Fruit fly (Drosophila melanogaster) whole organism, embryonic: Measurements from ENCODE around the gene Bap60.
A peak's percentile ranks its signal among the peaks of the same experiment; 100 is the strongest.

Source experiments
- Atf-2 ChIP-seq: fragments of 200-800 bp; sonication (Bioruptor generic); optimal IDR thresholded peaks from 2 replicates; lab custom pipeline; 2016; ENCODE audit warnings: missing biosample characterization, missing genetic modification characterization
- Bgb ChIP-seq: fragments of 200-800 bp; sonication (Bioruptor generic); IDR thresholded peaks from 2 replicates; pipeline ENCODE4 v1.3.6; 2022; ENCODE audit warnings: missing biosample characterization, missing genetic modification characterization; ENCODE audit not compliant: partially characterized antibody
- CG10979 ChIP-seq: fragments of 200-800 bp; sonication (Bioruptor generic); optimal IDR thresholded peaks from 2 replicates; lab custom pipeline; 2018; ENCODE audit warnings: missing biosample characterization, mild to moderate bottlenecking, missing genetic modification characterization, moderate library complexity
- CG11695 ChIP-seq: fragments of 200-800 bp; sonication (Bioruptor generic); IDR thresholded peaks from 3 replicates; pipeline ENCODE4 v1.3.6; 2022; ENCODE audit warnings: missing biosample characterization, missing genetic modification characterization
- CG12299 ChIP-seq: fragments of 200-800 bp; sonication (Bioruptor generic); optimal IDR thresholded peaks from 2 replicates; lab custom pipeline; 2018; ENCODE audit warnings: missing biosample characterization, mild to moderate bottlenecking, missing genetic modification characterization
- CG15514 ChIP-seq: fragments of 200-800 bp; sonication (Bioruptor generic); optimal IDR thresholded peaks from 3 replicates; lab custom pipeline; 2017; ENCODE audit warnings: missing biosample characterization, missing genetic modification characterization, mild to moderate bottlenecking, moderate library complexity, missing genetic modification reagents
- CG17568 ChIP-seq: fragments of 200-800 bp; sonication (Bioruptor generic); optimal IDR thresholded peaks from 2 replicates; lab custom pipeline; 2018; ENCODE audit warnings: missing biosample characterization, mild to moderate bottlenecking, missing genetic modification characterization, moderate library complexity
- CG4424 ChIP-seq: fragments of 200-800 bp; sonication (Bioruptor generic); optimal IDR thresholded peaks from 3 replicates; lab custom pipeline; 2016; ENCODE audit warnings: missing biosample characterization, missing genetic modification characterization
- CG4730 ChIP-seq: fragments of 200-800 bp; sonication (Bioruptor generic); IDR thresholded peaks from 2 replicates; pipeline ENCODE4 v1.3.6; 2022; ENCODE audit warnings: missing biosample characterization, missing genetic modification characterization
- CG6654 ChIP-seq: fragments of 200-800 bp; sonication (Bioruptor generic); optimal IDR thresholded peaks from 2 replicates; lab custom pipeline; 2017; ENCODE audit warnings: missing biosample characterization, mild to moderate bottlenecking, missing genetic modification characterization
- CG6683 ChIP-seq: fragments of 200-800 bp; sonication (Bioruptor generic); optimal IDR thresholded peaks from 2 replicates; lab custom pipeline; 2017; ENCODE audit warnings: missing biosample characterization, mild to moderate bottlenecking, missing genetic modification characterization, missing genetic modification reagents
- CG6813 ChIP-seq: fragments of 200-800 bp; sonication (Bioruptor generic); optimal IDR thresholded peaks from 2 replicates; lab custom pipeline; 2017; ENCODE audit warnings: missing biosample characterization, missing genetic modification characterization, mild to moderate bottlenecking, moderate library complexity, missing genetic modification reagents
- CG7372 ChIP-seq: fragments of 200-800 bp; sonication (Bioruptor generic); IDR thresholded peaks from 2 replicates; pipeline ENCODE4 v1.3.6; 2022; ENCODE audit warnings: missing biosample characterization, missing genetic modification characterization
- CG7556 ChIP-seq: fragments of 200-800 bp; sonication (Bioruptor generic); optimal IDR thresholded peaks from 2 replicates; lab custom pipeline; 2017; ENCODE audit warnings: missing biosample characterization, mild to moderate bottlenecking, missing genetic modification characterization
- Dek ChIP-seq: fragments of 200-800 bp; sonication (Bioruptor generic); optimal IDR thresholded peaks from 3 replicates; lab custom pipeline; 2019; ENCODE audit warnings: missing biosample characterization, mild to moderate bottlenecking, missing genetic modification characterization, moderate library complexity
- E2f2 ChIP-seq: fragments of 200-800 bp; sonication (Bioruptor generic); IDR thresholded peaks from 2 replicates; pipeline ENCODE4 v1.3.6; 2022; ENCODE audit warnings: missing biosample characterization, missing genetic modification characterization
- H15 ChIP-seq: fragments of 200-800 bp; sonication (Bioruptor generic); IDR thresholded peaks from 3 replicates; pipeline ENCODE4 v1.3.6; 2022; ENCODE audit warnings: missing biosample characterization, missing genetic modification characterization
- HLH4C ChIP-seq: fragments of 200-800 bp; sonication (Bioruptor generic); IDR thresholded peaks from 3 replicates; pipeline ENCODE4 v1.3.6; 2022; ENCODE audit warnings: missing biosample characterization, missing genetic modification characterization; ENCODE audit not compliant: partially characterized antibody
- Hmr ChIP-seq: fragments of 200-800 bp; sonication (Bioruptor generic); optimal IDR thresholded peaks from 3 replicates; lab custom pipeline; 2017; ENCODE audit warnings: mild to moderate bottlenecking, missing biosample characterization, missing genetic modification reagents, missing genetic modification characterization
- Hr39 ChIP-seq: fragments of >200 bp; optimal IDR thresholded peaks from 2 replicates; lab custom pipeline; 2017
- Jarid2 ChIP-seq: fragments of 200-800 bp; sonication (Bioruptor generic); optimal IDR thresholded peaks from 3 replicates; lab custom pipeline; 2017; ENCODE audit warnings: mild to moderate bottlenecking, missing biosample characterization, missing genetic modification reagents, missing genetic modification characterization
- Lhr ChIP-seq: fragments of 200-800 bp; sonication (Bioruptor generic); optimal IDR thresholded peaks from 3 replicates; lab custom pipeline; 2017; ENCODE audit warnings: mild to moderate bottlenecking, missing biosample characterization, missing genetic modification reagents, missing genetic modification characterization
- MBD-R2 ChIP-seq: fragments of 200-800 bp; sonication (Bioruptor generic); IDR thresholded peaks from 2 replicates; pipeline ENCODE4 v1.3.6; 2022; ENCODE audit warnings: missing biosample characterization, missing genetic modification characterization
- MTF-1 ChIP-seq: fragments of 200-800 bp; sonication (Bioruptor generic); optimal IDR thresholded peaks from 2 replicates; lab custom pipeline; 2018; ENCODE audit warnings: missing biosample characterization, mild to moderate bottlenecking, missing genetic modification characterization, borderline replicate concordance
- Med ChIP-seq: fragments of 200-800 bp; sonication (Bioruptor generic); peaks from one replicate; lab custom pipeline; 2016; ENCODE audit warnings: missing biosample characterization, missing genetic modification characterization, mild to moderate bottlenecking, inconsistent platforms, moderate library complexity
- Nf-YA ChIP-seq: fragments of 200-800 bp; sonication (Bioruptor generic); IDR thresholded peaks from 2 replicates; pipeline ENCODE4 v1.3.6; 2022; ENCODE audit warnings: missing biosample characterization, missing genetic modification characterization
- Nf-YB ChIP-seq: fragments of 200-800 bp; sonication (Bioruptor generic); optimal IDR thresholded peaks from 3 replicates; lab custom pipeline; 2019; ENCODE audit warnings: missing biosample characterization, mild to moderate bottlenecking, missing genetic modification characterization, moderate library complexity
- Pdp1 ChIP-seq, 2 experiments: fragments of 200-800 bp; sonication (Bioruptor generic); optimal IDR thresholded peaks; 3 replicates each; lab custom pipeline; 2016; ENCODE audit warnings: missing biosample characterization in 2 of 2, missing genetic modification characterization in 2 of 2, mild to moderate bottlenecking in 1 of 2, moderate library complexity in 1 of 2
- ac ChIP-seq: fragments of 200-800 bp; sonication (Bioruptor generic); optimal IDR thresholded peaks from 3 replicates; lab custom pipeline; 2017; ENCODE audit warnings: missing biosample characterization, mild to moderate bottlenecking, missing genetic modification characterization
- amos ChIP-seq: fragments of 200-800 bp; sonication (Bioruptor generic); IDR thresholded peaks from 2 replicates; pipeline ENCODE4 v1.3.6; 2022; ENCODE audit warnings: missing biosample characterization, missing genetic modification characterization; ENCODE audit not compliant: partially characterized antibody
- bigmax ChIP-seq: fragments of 200-800 bp; sonication (Bioruptor generic); optimal IDR thresholded peaks from 2 replicates; lab custom pipeline; 2018; ENCODE audit warnings: missing biosample characterization, mild to moderate bottlenecking, missing genetic modification characterization
- br ChIP-seq: fragments of >200 bp; optimal IDR thresholded peaks from 2 replicates; lab custom pipeline; 2017
- bsh ChIP-seq, 2 experiments: fragments of 200-800 bp; sonication (Bioruptor generic); optimal IDR thresholded peaks; 2 replicates each; lab custom pipeline; 2017 to 2018; ENCODE audit warnings: mild to moderate bottlenecking in 2 of 2, missing biosample characterization in 2 of 2, missing genetic modification characterization in 2 of 2, moderate library complexity in 1 of 2
- corto ChIP-seq: fragments of 200-800 bp; sonication (Bioruptor generic); optimal IDR thresholded peaks from 2 replicates; lab custom pipeline; 2016; ENCODE audit warnings: missing biosample characterization, mild to moderate bottlenecking, missing genetic modification characterization, moderate library complexity
- dimm ChIP-seq: fragments of 200-800 bp; sonication (Bioruptor generic); IDR thresholded peaks from 2 replicates; pipeline ENCODE4 v1.3.6; 2022; ENCODE audit warnings: missing biosample characterization, missing genetic modification characterization
- dysf ChIP-seq: fragments of 200-800 bp; sonication (Bioruptor generic); IDR thresholded peaks from 3 replicates; pipeline ENCODE4 v1.3.6; 2022; ENCODE audit warnings: missing biosample characterization, missing genetic modification characterization
- ewg ChIP-seq: fragments of 200-800 bp; sonication (Bioruptor generic); optimal IDR thresholded peaks from 3 replicates; lab custom pipeline; 2017; ENCODE audit warnings: mild to moderate bottlenecking, missing biosample characterization, missing genetic modification reagents, missing genetic modification characterization
- hb ChIP-seq: fragments of 200-800 bp; sonication (Bioruptor generic); IDR thresholded peaks from 3 replicates; pipeline ENCODE4 v1.3.6; 2022; ENCODE audit warnings: missing biosample characterization, missing genetic modification characterization; ENCODE audit not compliant: partially characterized antibody
- jigr1 ChIP-seq: fragments of 200-800 bp; sonication (Bioruptor generic); IDR thresholded peaks from 3 replicates; pipeline ENCODE4 v1.3.6; 2022; ENCODE audit warnings: missing biosample characterization, missing genetic modification characterization
- lilli ChIP-seq: fragments of 200-800 bp; sonication (Bioruptor generic); optimal IDR thresholded peaks from 3 replicates; lab custom pipeline; 2016; ENCODE audit warnings: missing biosample characterization, missing genetic modification characterization
- pzg ChIP-seq: fragments of 200-800 bp; sonication (Bioruptor generic); optimal IDR thresholded peaks from 3 replicates; lab custom pipeline; 2018; ENCODE audit warnings: missing biosample characterization, mild to moderate bottlenecking, missing genetic modification characterization, moderate library complexity
- row ChIP-seq: fragments of 200-800 bp; sonication (Bioruptor generic); IDR thresholded peaks from 3 replicates; pipeline ENCODE4 v1.3.6; 2022; ENCODE audit warnings: missing biosample characterization, missing genetic modification characterization
- schlank ChIP-seq: fragments of 200-800 bp; sonication (Bioruptor generic); optimal IDR thresholded peaks from 2 replicates; lab custom pipeline; 2018; ENCODE audit warnings: missing biosample characterization, mild to moderate bottlenecking, missing genetic modification characterization
- slp2 ChIP-seq: fragments of 200-800 bp; sonication (Bioruptor generic); optimal IDR thresholded peaks from 2 replicates; lab custom pipeline; 2016; ENCODE audit warnings: missing biosample characterization, missing genetic modification characterization
- so ChIP-seq: fragments of 200-800 bp; sonication (Bioruptor generic); IDR thresholded peaks from 3 replicates; pipeline ENCODE4 v1.3.6; 2022; ENCODE audit warnings: missing biosample characterization, missing genetic modification characterization
- sqz ChIP-seq: fragments of 200-800 bp; sonication (Bioruptor generic); optimal IDR thresholded peaks from 3 replicates; lab custom pipeline; 2018; ENCODE audit warnings: missing biosample characterization, mild to moderate bottlenecking, missing genetic modification characterization
- sug ChIP-seq: fragments of 200-800 bp; optimal IDR thresholded peaks from 2 replicates; lab custom pipeline; 2019; ENCODE audit warnings: missing biosample characterization, mild to moderate bottlenecking, missing genetic modification characterization, moderate library complexity
- tio ChIP-seq: fragments of 200-800 bp; sonication (Bioruptor generic); optimal IDR thresholded peaks from 2 replicates; lab custom pipeline; 2017; ENCODE audit warnings: missing biosample characterization, missing genetic modification characterization, inconsistent platforms

Gene Bap60

dm6 chrX:13131063-13131773 lies 28.1 kb downstream of the Bap60 start (continued):
- TF ChIP-seq slp2 (GFP tag; lab: Kevin White, UChicago) (peak; percentile 98), Bgb (GFP tag; lab: Robert Waterston, UW) (peak; percentile 70), ac (GFP tag; lab: Kevin White, UChicago) (peak; percentile 89), CG6683 (peak; percentile 98), Jarid2 (GFP tag; lab: Kevin White, UChicago) (peak; percentile 93), Dek (tag; lab: Kevin White, UChicago) (peak; percentile 99), corto (GFP tag; lab: Kevin White, UChicago) (peak; percentile 92), dimm (peak; percentile 99), HLH4C (GFP tag; lab: Robert Waterston, UW) (peak; percentile 16; the same call in 1 of the 3 replicates), CG7556 (GFP tag; lab: Kevin White, UChicago) (peak; percentile 99), br (lab: Kevin White, UChicago) (no peak), Pdp1 (GFP tag; optimal IDR thresholded peaks at IDR 0.05; lab: Kevin White, UChicago) (peak; percentile 98 to 99), CG12299 (tag; lab: Kevin White, UChicago) (peak; percentile 97), CG6813 (peak; percentile 99), so (GFP tag; lab: Robert Waterston, UW) (peak; percentile 99), jigr1 (GFP tag; lab: Robert Waterston, UW) (peak; percentile 98), CG7372 (GFP tag; lab: Robert Waterston, UW) (peak; percentile 99), CG10979 (tag; lab: Kevin White, UChicago) (peak; percentile 97), tio (GFP tag; lab: Kevin White, UChicago) (peak; percentile 97), bsh (GFP tag; optimal IDR thresholded peaks at IDR 0.05; lab: Kevin White, UChicago) (peak; percentile 97 to 98), MBD-R2 (GFP tag; lab: Robert Waterston, UW) (peak; percentile 100), H15 (peak; percentile 99), row (GFP tag; lab: Robert Waterston, UW) (peak; percentile 100), CG4730 (GFP tag; lab: Robert Waterston, UW) (peak; percentile 99), Hr39 (lab: Kevin White, UChicago) (no peak), CG15514 (GFP tag; lab: Kevin White, UChicago) (peak; percentile 96), Hmr (GFP tag; lab: Kevin White, UChicago) (peak; percentile 100), CG4424 (GFP tag; lab: Kevin White, UChicago) (peak; percentile 99), amos (GFP tag; lab: Robert Waterston, UW) (peak; percentile 41; the same call in 1 of the 2 replicates), hb (GFP tag; lab: Robert Waterston, UW) (0 out of 3 replicates have a peak, but pooled peaks have one; percentile 50), E2f2 (GFP tag; lab: Robert Waterston, UW) (peak; percentile 89), bigmax (GFP tag; lab: Kevin White, UChicago) (peak; percentile 80), schlank (tag; lab: Kevin White, UChicago) (peak; percentile 99), dysf (GFP tag; lab: Robert Waterston, UW) (peak; percentile 100), Nf-YA (GFP tag; lab: Robert Waterston, UW) (peak; percentile 97), ewg (GFP tag; lab: Kevin White, UChicago) (peak; percentile 98), CG17568 (peak; percentile 96), CG11695 (GFP tag; lab: Robert Waterston, UW) (peak; percentile 98), pzg (GFP tag; lab: Kevin White, UChicago) (peak; percentile 63), Nf-YB (peak; percentile 87), CG6654 (peak; percentile 90), Atf-2 (GFP tag; lab: Kevin White, UChicago) (peak; percentile 98), Med (GFP tag; lab: Kevin White, UChicago) (peak; percentile 100), sqz (GFP tag; lab: Kevin White, UChicago) (peak; percentile 94), lilli (GFP tag; lab: Kevin White, UChicago) (peak; percentile 100), Lhr (GFP tag; lab: Kevin White, UChicago) (peak; percentile 95), sug (tag; lab: Kevin White, UChicago) (peak; percentile 96), MTF-1 (GFP tag; lab: Kevin White, UChicago) (peak; percentile 96)
